Fruit fly (Drosophila melanogaster) whole organism, embryonic: ENCODE results near the gene msps.
A peak's percentile ranks its signal among the peaks of the same experiment; 100 is the strongest.

ENCODE experiments used
- Asciz ChIP-seq: fragments of 200-800 bp; sonication (Bioruptor generic); optimal IDR thresholded peaks from 2 replicates; lab custom pipeline; 2017; ENCODE audit warnings: missing biosample characterization, mild to moderate bottlenecking, missing genetic modification characterization, missing genetic modification reagents
- CG10267 ChIP-seq: fragments of 200-800 bp; sonication (Bioruptor generic); optimal IDR thresholded peaks from 2 replicates; lab custom pipeline; 2018; ENCODE audit warnings: missing biosample characterization, mild to moderate bottlenecking, missing genetic modification characterization, moderate library complexity
- CG10543 ChIP-seq: fragments of 200-800 bp; sonication (Bioruptor generic); optimal IDR thresholded peaks from 3 replicates; lab custom pipeline; 2017; ENCODE audit warnings: missing biosample characterization, mild to moderate bottlenecking, missing genetic modification characterization, moderate library complexity
- CG12299 ChIP-seq: fragments of 200-800 bp; sonication (Bioruptor generic); optimal IDR thresholded peaks from 2 replicates; lab custom pipeline; 2018; ENCODE audit warnings: missing biosample characterization, mild to moderate bottlenecking, missing genetic modification characterization
- CG12659 ChIP-seq: fragments of 200-800 bp; sonication (Bioruptor generic); optimal IDR thresholded peaks from 3 replicates; lab custom pipeline; 2017; ENCODE audit warnings: mild to moderate bottlenecking, missing biosample characterization, missing genetic modification reagents, missing genetic modification characterization
- CG13296 ChIP-seq: fragments of 200-800 bp; sonication (Bioruptor generic); optimal IDR thresholded peaks from 3 replicates; lab custom pipeline; 2018; ENCODE audit warnings: missing biosample characterization, mild to moderate bottlenecking, missing genetic modification characterization
- CG16779 ChIP-seq: fragments of 200-800 bp; sonication (Bioruptor generic); IDR thresholded peaks from 2 replicates; pipeline ENCODE4 v1.3.6; 2022; ENCODE audit warnings: missing biosample characterization, missing genetic modification characterization
- CG17361 ChIP-seq: fragments of 200-800 bp; sonication (Bioruptor generic); IDR thresholded peaks from 3 replicates; pipeline ENCODE4 v1.3.6; 2022; ENCODE audit warnings: missing biosample characterization, missing genetic modification characterization
- CG17612 ChIP-seq: fragments of 200-800 bp; sonication (Bioruptor generic); IDR thresholded peaks from 2 replicates; pipeline ENCODE4 v1.3.6; 2022; ENCODE audit warnings: missing biosample characterization, missing genetic modification characterization
- CG18262 ChIP-seq: fragments of 200-800 bp; optimal IDR thresholded peaks from 3 replicates; lab custom pipeline; 2019; ENCODE audit warnings: missing biosample characterization, mild to moderate bottlenecking, missing genetic modification characterization, moderate library complexity
- CG34224 ChIP-seq: fragments of 200-800 bp; sonication (Bioruptor generic); IDR thresholded peaks from 3 replicates; pipeline ENCODE4 v1.3.6; 2022; ENCODE audit warnings: missing biosample characterization, missing genetic modification characterization; ENCODE audit not compliant: partially characterized antibody
- CG4404 ChIP-seq: fragments of 200-800 bp; sonication (Bioruptor generic); IDR thresholded peaks from 2 replicates; pipeline ENCODE4 v1.3.6; 2022; ENCODE audit warnings: missing biosample characterization, missing genetic modification characterization
- CG4617 ChIP-seq: fragments of 200-800 bp; sonication (Bioruptor generic); optimal IDR thresholded peaks from 3 replicates; lab custom pipeline; 2016; ENCODE audit warnings: missing biosample characterization, missing genetic modification characterization, borderline replicate concordance
- CG6175 ChIP-seq: fragments of 200-800 bp; sonication (Bioruptor generic); IDR thresholded peaks from 3 replicates; pipeline ENCODE4 v1.3.6; 2022; ENCODE audit warnings: missing biosample characterization, missing genetic modification characterization
- CG6654 ChIP-seq: fragments of 200-800 bp; sonication (Bioruptor generic); optimal IDR thresholded peaks from 2 replicates; lab custom pipeline; 2017; ENCODE audit warnings: missing biosample characterization, mild to moderate bottlenecking, missing genetic modification characterization
- CG6791 ChIP-seq: fragments of 200-800 bp; sonication (Bioruptor generic); IDR thresholded peaks from 3 replicates; pipeline ENCODE4 v1.3.6; 2022; ENCODE audit warnings: missing biosample characterization, missing genetic modification characterization; ENCODE audit not compliant: partially characterized antibody
- CG7786 ChIP-seq: fragments of 200-800 bp; sonication (Bioruptor generic); optimal IDR thresholded peaks from 2 replicates; lab custom pipeline; 2016; ENCODE audit warnings: missing biosample characterization, missing genetic modification characterization
- CG7928 ChIP-seq: fragments of 200-800 bp; sonication (Bioruptor generic); optimal IDR thresholded peaks from 2 replicates; lab custom pipeline; 2017; ENCODE audit warnings: missing biosample characterization, mild to moderate bottlenecking, missing genetic modification characterization
- CG8478 ChIP-seq: fragments of >200 bp; optimal IDR thresholded peaks from 2 replicates; lab custom pipeline; 2018
- CG9817 ChIP-seq: fragments of 200-800 bp; sonication (Bioruptor generic); optimal IDR thresholded peaks from 2 replicates; lab custom pipeline; 2018; ENCODE audit warnings: missing biosample characterization, mild to moderate bottlenecking, missing genetic modification characterization, moderate library complexity
- D19A ChIP-seq: fragments of 200-800 bp; optimal IDR thresholded peaks from 3 replicates; lab custom pipeline; 2019; ENCODE audit warnings: missing biosample characterization, mild to moderate bottlenecking, missing genetic modification characterization, moderate library complexity
- Dfd ChIP-seq, 2 experiments: fragments of >200 bp; optimal IDR thresholded peaks; 2 replicates each; lab custom pipeline; 2017; ENCODE audit warnings: missing biosample characterization in 2 of 2, missing genetic modification characterization in 2 of 2
- E2f1 ChIP-seq: fragments of 200-800 bp; sonication (Bioruptor generic); IDR thresholded peaks from 2 replicates; pipeline ENCODE4 v1.3.6; 2022; ENCODE audit warnings: missing biosample characterization, missing genetic modification characterization
- ERR ChIP-seq: fragments of 200-800 bp; sonication (Bioruptor generic); optimal IDR thresholded peaks from 2 replicates; lab custom pipeline; 2016; ENCODE audit warnings: missing biosample characterization, missing genetic modification characterization
- Eip74EF ChIP-seq, 2 experiments: fragments of 200-800 bp in 1 of 2; fragments of >200 bp in 1 of 2; sonication (Bioruptor generic) in 1 of 2; optimal IDR thresholded peaks; 2 replicates each; lab custom pipeline; 2017 to 2019; ENCODE audit warnings: missing biosample characterization in 2 of 2, missing genetic modification characterization in 2 of 2, mild to moderate bottlenecking in 1 of 2, moderate library complexity in 1 of 2
- Hr39 ChIP-seq: fragments of >200 bp; optimal IDR thresholded peaks from 2 replicates; lab custom pipeline; 2017
- Hr51 ChIP-seq, 2 experiments: fragments of 200-800 bp; sonication (Bioruptor generic); optimal IDR thresholded peaks; 2 replicates in 1 of 2; 3 replicates in 1 of 2; lab custom pipeline; 2016 to 2018; ENCODE audit warnings: missing biosample characterization in 2 of 2, missing genetic modification characterization in 2 of 2, mild to moderate bottlenecking in 1 of 2, moderate library complexity in 1 of 2
- Kr ChIP-seq: fragments of 200-800 bp; sonication (Bioruptor generic); optimal IDR thresholded peaks from 2 replicates; lab custom pipeline; 2017; ENCODE audit warnings: missing biosample characterization, mild to moderate bottlenecking, missing genetic modification characterization
- Mes4 ChIP-seq: fragments of 200-800 bp; sonication (Bioruptor generic); optimal IDR thresholded peaks from 2 replicates; lab custom pipeline; 2016; ENCODE audit warnings: missing biosample characterization, missing genetic modification characterization
- NfI ChIP-seq: fragments of 200-800 bp; sonication (Bioruptor generic); optimal IDR thresholded peaks from 3 replicates; lab custom pipeline; 2018; ENCODE audit warnings: missing biosample characterization, mild to moderate bottlenecking, missing genetic modification characterization, moderate library complexity
- TFAM ChIP-seq: fragments of 200-800 bp; sonication (Bioruptor generic); optimal IDR thresholded peaks from 2 replicates; lab custom pipeline; 2017; ENCODE audit warnings: missing biosample characterization, missing genetic modification characterization, inconsistent platforms
- bowl ChIP-seq: fragments of 200-800 bp; sonication (Bioruptor generic); IDR thresholded peaks from 2 replicates; pipeline ENCODE4 v1.3.6; 2022; ENCODE audit warnings: missing biosample characterization, missing genetic modification characterization
- corto ChIP-seq: fragments of 200-800 bp; sonication (Bioruptor generic); optimal IDR thresholded peaks from 2 replicates; lab custom pipeline; 2016; ENCODE audit warnings: missing biosample characterization, mild to moderate bottlenecking, missing genetic modification characterization, moderate library complexity
- ewg ChIP-seq: fragments of 200-800 bp; sonication (Bioruptor generic); optimal IDR thresholded peaks from 3 replicates; lab custom pipeline; 2017; ENCODE audit warnings: mild to moderate bottlenecking, missing biosample characterization, missing genetic modification reagents, missing genetic modification characterization
- eyg ChIP-seq: fragments of 200-800 bp; sonication (Bioruptor generic); optimal IDR thresholded peaks from 3 replicates; lab custom pipeline; 2016; ENCODE audit warnings: missing biosample characterization, missing genetic modification characterization
- gem ChIP-seq: fragments of 200-800 bp; sonication (Bioruptor generic); optimal IDR thresholded peaks from 2 replicates; lab custom pipeline; 2019; ENCODE audit warnings: missing biosample characterization, mild to moderate bottlenecking, missing genetic modification characterization, moderate library complexity
- lbe ChIP-seq: fragments of 200-800 bp; sonication (Bioruptor generic); optimal IDR thresholded peaks from 2 replicates; lab custom pipeline; 2016; ENCODE audit warnings: missing biosample characterization, mild to moderate bottlenecking, missing genetic modification characterization
- lilli ChIP-seq: fragments of 200-800 bp; sonication (Bioruptor generic); optimal IDR thresholded peaks from 3 replicates; lab custom pipeline; 2016; ENCODE audit warnings: missing biosample characterization, missing genetic modification characterization
- maf-S ChIP-seq: fragments of 200-800 bp; sonication (Bioruptor generic); optimal IDR thresholded peaks from 2 replicates; lab custom pipeline; 2016; ENCODE audit warnings: missing biosample characterization, missing genetic modification characterization
- mld ChIP-seq: fragments of 200-800 bp; sonication (Bioruptor generic); IDR thresholded peaks from 3 replicates; pipeline ENCODE4 v1.3.6; 2022; ENCODE audit warnings: missing biosample characterization, missing genetic modification characterization; ENCODE audit not compliant: partially characterized antibody
- p53 ChIP-seq: fragments of 200-800 bp; sonication (Bioruptor generic); optimal IDR thresholded peaks from 2 replicates; lab custom pipeline; 2016; ENCODE audit warnings: missing biosample characterization, missing genetic modification characterization
- pros ChIP-seq: fragments of 200-800 bp; sonication (Bioruptor generic); optimal IDR thresholded peaks from 3 replicates; lab custom pipeline; 2019; ENCODE audit warnings: missing biosample characterization, mild to moderate bottlenecking, missing genetic modification characterization, moderate library complexity
- psq ChIP-seq: fragments of 200-800 bp; sonication (Bioruptor generic); optimal IDR thresholded peaks from 2 replicates; lab custom pipeline; 2017; ENCODE audit warnings: missing biosample characterization, missing genetic modification characterization
- pzg ChIP-seq: fragments of 200-800 bp; sonication (Bioruptor generic); optimal IDR thresholded peaks from 3 replicates; lab custom pipeline; 2018; ENCODE audit warnings: missing biosample characterization, mild to moderate bottlenecking, missing genetic modification characterization, moderate library complexity
- run ChIP-seq: fragments of 200-800 bp; sonication (Bioruptor generic); optimal IDR thresholded peaks from 3 replicates; lab custom pipeline; 2018; ENCODE audit warnings: missing biosample characterization, mild to moderate bottlenecking, missing genetic modification characterization
- sens ChIP-seq: fragments of 200-800 bp; sonication (Bioruptor generic); peaks from one replicate; lab custom pipeline; 2016; ENCODE audit warnings: missing biosample characterization, missing genetic modification characterization
- vnd ChIP-seq: fragments of 200-800 bp; sonication (Bioruptor generic); IDR thresholded peaks from 3 replicates; pipeline ENCODE4 v1.3.6; 2022; ENCODE audit warnings: missing biosample characterization, missing genetic modification characterization; ENCODE audit not compliant: partially characterized antibody
- wdn ChIP-seq: fragments of 200-800 bp; sonication (Bioruptor generic); IDR thresholded peaks from 2 replicates; pipeline ENCODE4 v1.3.6; 2022; ENCODE audit warnings: missing biosample characterization, missing genetic modification characterization

Gene msps

DNA sequence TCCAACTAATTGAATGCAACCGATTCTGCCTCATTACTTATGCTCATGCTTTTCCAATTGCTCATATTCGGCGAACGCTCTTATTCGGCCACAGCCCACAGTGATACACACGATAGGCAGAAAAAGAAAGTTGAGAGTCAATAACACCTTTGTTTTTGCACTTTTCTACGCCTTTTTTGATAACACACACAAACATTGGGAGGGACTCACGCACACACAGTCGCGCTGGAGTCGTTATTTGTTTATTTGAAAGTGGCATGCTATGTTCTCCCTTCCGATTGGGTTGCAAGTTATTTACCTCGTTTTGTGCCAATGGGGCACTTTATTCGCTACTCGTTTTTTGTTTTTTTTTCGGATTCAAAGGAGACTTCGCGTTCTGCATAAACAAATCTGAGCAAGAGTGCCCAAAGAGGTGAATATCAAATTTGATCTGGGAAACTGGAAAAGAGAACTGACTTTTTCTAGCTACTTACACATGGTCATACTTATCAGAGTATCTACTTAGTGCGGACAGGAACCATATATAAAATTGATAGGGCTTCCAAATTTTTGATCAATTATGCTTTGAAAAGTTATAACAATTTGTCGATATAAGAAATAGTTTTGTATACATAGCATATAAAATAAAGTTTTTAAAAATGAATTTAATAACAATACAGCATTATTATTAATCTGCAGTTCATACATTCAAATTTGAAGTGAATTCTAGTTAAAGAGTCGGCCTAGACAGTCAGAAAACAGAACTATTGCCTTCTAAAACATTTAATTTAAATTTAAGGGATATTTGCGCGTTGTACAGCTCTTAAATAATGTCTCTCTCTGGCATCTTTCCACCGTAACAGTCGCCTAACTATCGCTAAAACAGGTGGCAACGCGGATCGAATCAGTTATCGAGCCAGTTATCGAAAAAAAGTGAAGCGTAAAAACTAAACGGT lies 48.0 kb downstream of the msps start, which contains the start of the genes Mhcl and Akt (continued):
- TF ChIP-seq lbe (GFP tag; lab: Kevin White, UChicago) (no peak), CG13296 (GFP tag; lab: Kevin White, UChicago) (no peak), gem (tag; lab: Kevin White, UChicago) (peak; percentile 32), CG6791 (GFP tag; lab: Robert Waterston, UW) (peak; percentile 63; the same call in 2 of the 3 replicates), CG6175 (GFP tag; lab: Robert Waterston, UW) (no peak), Hr51 (GFP tag; optimal IDR thresholded peaks at IDR 0.05; lab: Kevin White, UChicago) (no peak), CG4404 (GFP tag; lab: Robert Waterston, UW) (no peak), TFAM (GFP tag; lab: Kevin White, UChicago) (no peak), Eip74EF (GFP tag; optimal IDR thresholded peaks at IDR 0.05; lab: Kevin White, UChicago) (no peak), CG7928 (peak; percentile 73), sens (peak; percentile 85), CG17361 (peak; percentile 46; the same call in 2 of the 3 replicates), Mes4 (no peak), CG10267 (peak; percentile 67), NfI (GFP tag; lab: Kevin White, UChicago) (no peak), Asciz (GFP tag; lab: Kevin White, UChicago) (no peak), CG17612 (GFP tag; lab: Robert Waterston, UW) (no peak), eyg (no peak), run (tag; lab: Kevin White, UChicago) (no peak), CG18262 (tag; lab: Kevin White, UChicago) (peak; percentile 19), Hr39 (lab: Kevin White, UChicago) (no peak), CG8478 (lab: Kevin White, UChicago) (peak; percentile 23), CG6654 (GFP tag; lab: Kevin White, UChicago) (no peak), E2f1 (GFP tag; lab: Robert Waterston, UW) (no peak), CG12299 (no peak), CG10543 (GFP tag; lab: Kevin White, UChicago) (peak; percentile 26), corto (GFP tag; lab: Kevin White, UChicago) (no peak), maf-S (GFP tag; lab: Kevin White, UChicago) (no peak), D19A (tag; lab: Kevin White, UChicago) (peak; percentile 5), vnd (GFP tag; lab: Robert Waterston, UW) (peak; percentile 62; the same call in 2 of the 3 replicates), pzg (GFP tag; lab: Kevin White, UChicago) (peak; percentile 52), CG12659 (peak; percentile 21), lilli (GFP tag; lab: Kevin White, UChicago) (peak; percentile 32), CG34224 (GFP tag; lab: Robert Waterston, UW) (0 out of 3 replicates have a peak, but pooled peaks have one; percentile 13), psq (GFP tag; lab: Kevin White, UChicago) (no peak), CG9817 (no peak), Dfd (GFP tag; optimal IDR thresholded peaks at IDR 0.05; lab: Kevin White, UChicago) (no peak), ERR (GFP tag; lab: Kevin White, UChicago) (no peak), pros (GFP tag; lab: Kevin White, UChicago) (no peak), CG7786 (no peak), bowl (GFP tag; lab: Robert Waterston, UW) (no peak), mld (GFP tag; lab: Robert Waterston, UW) (no peak), CG16779 (GFP tag; lab: Robert Waterston, UW) (no peak), ewg (GFP tag; lab: Kevin White, UChicago) (no peak), p53 (no peak), CG4617 (GFP tag; lab: Kevin White, UChicago) (peak; percentile 60), wdn (GFP tag; lab: Robert Waterston, UW) (no peak), Kr (no peak)
